In genomic region chr3L:7717863-7718560, dm6 we compare ENCODE assay signal across 2 fruit fly cellular contexts.
TF ChIP-seq lines count a peak whose summit lies in the region.

Gene Ank2 (minus strand): TSS chr3L:7718395.

- no peak for TF ChIP-seq CTCF in whole organism, embryonic (GFP tag; optimal IDR thresholded peaks at IDR 0.05; lab: Kevin White, UChicago)

TF ChIP-seq in whole organism, embryonic, 481 proteins besides CTCF, POLR2A, EP300 and RAD21:
- peak; percentile 55 for TF ChIP-seq mam (GFP tag; optimal IDR thresholded peaks at IDR 0.05; lab: Kevin White, UChicago)
- peak; percentile 53 for TF ChIP-seq CG1647 (GFP tag; optimal IDR thresholded peaks at IDR 0.05; lab: Kevin White, UChicago)
- peak; percentile 48 for TF ChIP-seq CG30431 (GFP tag; optimal IDR thresholded peaks at IDR 0.05; lab: Kevin White, UChicago)
- TF ChIP-seq run (tag; optimal IDR thresholded peaks at IDR 0.05; lab: Kevin White, UChicago) = no peak
- 0 out of 2 replicates have a peak, but pooled peaks have one; percentile 44 for TF ChIP-seq sens-2 (GFP tag; IDR thresholded peaks at IDR 0.05; lab: Robert Waterston, UW)
- TF ChIP-seq CG13894 (tag; optimal IDR thresholded peaks at IDR 0.05; lab: Kevin White, UChicago) = peak; percentile 91
- no peak for TF ChIP-seq CrebB (tag; optimal IDR thresholded peaks at IDR 0.05; lab: Kevin White, UChicago)
- TF ChIP-seq chif (GFP tag; optimal IDR thresholded peaks at IDR 0.05; lab: Kevin White, UChicago) = peak in 1 of 2 experiments; percentile 18
- TF ChIP-seq NfI (GFP tag; optimal IDR thresholded peaks at IDR 0.05; lab: Kevin White, UChicago) = peak; percentile 52
- peak; percentile 55 for TF ChIP-seq Ets65A (GFP tag; lab: Kevin White, UChicago)
- TF ChIP-seq al (GFP tag; IDR thresholded peaks at IDR 0.05; lab: Robert Waterston, UW) = no peak
- no peak for TF ChIP-seq CG9797 (GFP tag; optimal IDR thresholded peaks at IDR 0.05; lab: Kevin White, UChicago)
- peak; percentile 97 for TF ChIP-seq Deaf1 (tag; optimal IDR thresholded peaks at IDR 0.05; lab: Kevin White, UChicago)
- 0 out of 3 replicates have a peak, but pooled peaks have one; percentile 47 for TF ChIP-seq CG3726 (GFP tag; IDR thresholded peaks at IDR 0.05; lab: Robert Waterston, UW)
- TF ChIP-seq Med (GFP tag; lab: Kevin White, UChicago) = peak; percentile 62
- TF ChIP-seq grn (GFP tag; optimal IDR thresholded peaks at IDR 0.05; lab: Kevin White, UChicago) = peak; percentile 8
- TF ChIP-seq abd-A (tag; optimal IDR thresholded peaks at IDR 0.05; lab: Kevin White, UChicago) = peak; percentile 94
- peak; percentile 29; the same call in 1 of the 2 replicates for TF ChIP-seq CG16779 (GFP tag; IDR thresholded peaks at IDR 0.05; lab: Robert Waterston, UW)
- 0 out of 4 replicates have a peak, but pooled peaks have one; percentile 22 for TF ChIP-seq chinmo (GFP tag; IDR thresholded peaks at IDR 0.05; lab: Robert Waterston, UW; ENCODE audit: partially characterized antibody)
- 0 out of 2 replicates have a peak, but pooled peaks have one; percentile 13 for TF ChIP-seq slbo (GFP tag; IDR thresholded peaks at IDR 0.05; lab: Robert Waterston, UW)
- TF ChIP-seq usp (GFP tag; optimal IDR thresholded peaks at IDR 0.05; lab: Kevin White, UChicago) = no peak
- TF ChIP-seq CG11456 (GFP tag; IDR thresholded peaks at IDR 0.05; lab: Robert Waterston, UW) = peak; percentile 47; the same call in 1 of the 3 replicates
TF ChIP-seq in whole organism, embryonic: peak in this region for 17.

TF ChIP-seq in whole organism, prepupa, 60 proteins besides CTCF, POLR2A, EP300 and RAD21:
- TF ChIP-seq dsx (GFP tag; optimal IDR thresholded peaks at IDR 0.05; lab: Kevin White, UChicago; ENCODE audit: poor library complexity, severe bottlenecking) = no peak
- no peak for TF ChIP-seq acj6 (GFP tag; optimal IDR thresholded peaks at IDR 0.05; lab: Kevin White, UChicago)
- 0 out of 3 replicates have a peak, but pooled peaks have one; percentile 11 for TF ChIP-seq eg (GFP tag; IDR thresholded peaks at IDR 0.05; lab: Robert Waterston, UW)
TF ChIP-seq in whole organism, prepupa: peak in this region for 1.

Comparison
In these comparisons a context has a peak if more than half of its experiments do, and no peak if none do; other contexts are left out.
1. Of the 7 proteins assayed by ChIP-seq in both whole organism, embryonic and whole organism, prepupa: peak only in whole organism, embryonic: CG16779; only in whole organism, prepupa: none; in both: none; in neither: 6.